Fruit fly (Drosophila melanogaster) whole organism, embryonic: Measurements from ENCODE around the gene CG15891.

ENCODE experiments used
- Ada2b ChIP-seq: fragments of 200-800 bp; sonication (Bioruptor generic); IDR thresholded peaks from 2 replicates; pipeline ENCODE4 v1.3.6; 2022; ENCODE audit warnings: missing biosample characterization, missing genetic modification characterization
- Antp ChIP-seq: fragments of 200-800 bp; sonication (Bioruptor generic); optimal IDR thresholded peaks from 3 replicates; lab custom pipeline; 2016; ENCODE audit warnings: missing biosample characterization, missing genetic modification characterization
- B-H2 ChIP-seq: fragments of 200-800 bp; sonication (Bioruptor generic); optimal IDR thresholded peaks from 2 replicates; lab custom pipeline; 2018; ENCODE audit warnings: missing biosample characterization, mild to moderate bottlenecking, missing genetic modification characterization
- CG10565 ChIP-seq: fragments of 200-800 bp; sonication (Bioruptor generic); optimal IDR thresholded peaks from 3 replicates; lab custom pipeline; 2016; ENCODE audit warnings: missing biosample characterization, mild to moderate bottlenecking, missing genetic modification characterization
- CG10959 ChIP-seq: fragments of 200-800 bp; sonication (Bioruptor generic); IDR thresholded peaks from 2 replicates; pipeline ENCODE4 v1.3.6; 2022; ENCODE audit warnings: missing biosample characterization, missing genetic modification characterization
- CG10979 ChIP-seq: fragments of 200-800 bp; sonication (Bioruptor generic); optimal IDR thresholded peaks from 2 replicates; lab custom pipeline; 2018; ENCODE audit warnings: missing biosample characterization, mild to moderate bottlenecking, missing genetic modification characterization, moderate library complexity
- CG12104 ChIP-seq: fragments of 200-800 bp; sonication (Bioruptor generic); optimal IDR thresholded peaks from 3 replicates; lab custom pipeline; 2016; ENCODE audit warnings: missing biosample characterization, missing genetic modification characterization
- CG14441 ChIP-seq: fragments of 200-800 bp; sonication (Bioruptor generic); IDR thresholded peaks from 2 replicates; pipeline ENCODE4 v1.3.6; 2022; ENCODE audit warnings: missing biosample characterization, missing genetic modification characterization
- CG15073 ChIP-seq: fragments of 200-800 bp; sonication (Bioruptor generic); optimal IDR thresholded peaks from 2 replicates; lab custom pipeline; 2016; ENCODE audit warnings: missing biosample characterization, missing genetic modification characterization
- CG15601 ChIP-seq: fragments of 200-800 bp; sonication (Bioruptor generic); optimal IDR thresholded peaks from 3 replicates; lab custom pipeline; 2019; ENCODE audit warnings: missing biosample characterization, mild to moderate bottlenecking, missing genetic modification characterization, moderate library complexity
- CG17612 ChIP-seq: fragments of 200-800 bp; sonication (Bioruptor generic); IDR thresholded peaks from 2 replicates; pipeline ENCODE4 v1.3.6; 2022; ENCODE audit warnings: missing biosample characterization, missing genetic modification characterization
- CG18011 ChIP-seq: fragments of 200-800 bp; sonication (Bioruptor generic); optimal IDR thresholded peaks from 2 replicates; lab custom pipeline; 2017; ENCODE audit warnings: missing biosample characterization, missing genetic modification characterization, mild to moderate bottlenecking, moderate library complexity, missing genotype
- CG2116 ChIP-seq: fragments of 200-800 bp; sonication (Bioruptor generic); optimal IDR thresholded peaks from 3 replicates; lab custom pipeline; 2018; ENCODE audit warnings: missing biosample characterization, mild to moderate bottlenecking, missing genetic modification characterization
- CG34422 ChIP-seq: fragments of 200-800 bp; sonication (Bioruptor generic); IDR thresholded peaks from 3 replicates; pipeline ENCODE4 v1.3.6; 2022; ENCODE audit warnings: missing biosample characterization, missing genetic modification characterization
- CG3838 ChIP-seq: fragments of 200-800 bp; sonication (Bioruptor generic); optimal IDR thresholded peaks from 3 replicates; lab custom pipeline; 2016; ENCODE audit warnings: missing biosample characterization, missing genetic modification characterization
- CG4730 ChIP-seq: fragments of 200-800 bp; sonication (Bioruptor generic); IDR thresholded peaks from 2 replicates; pipeline ENCODE4 v1.3.6; 2022; ENCODE audit warnings: missing biosample characterization, missing genetic modification characterization
- CG6854 ChIP-seq: fragments of 200-800 bp; sonication (Bioruptor generic); optimal IDR thresholded peaks from 3 replicates; lab custom pipeline; 2017; ENCODE audit warnings: missing biosample characterization, mild to moderate bottlenecking, missing genetic modification characterization
- CG8924 ChIP-seq: fragments of 200-800 bp; optimal IDR thresholded peaks from 3 replicates; lab custom pipeline; 2019; ENCODE audit warnings: missing biosample characterization, mild to moderate bottlenecking, missing genetic modification characterization, moderate library complexity
- Chrac-16 ChIP-seq: fragments of 200-800 bp; sonication (Bioruptor generic); optimal IDR thresholded peaks from 3 replicates; lab custom pipeline; 2016; ENCODE audit warnings: missing biosample characterization, missing genetic modification characterization
- Deaf1 ChIP-seq: fragments of 200-800 bp; optimal IDR thresholded peaks from 3 replicates; lab custom pipeline; 2019; ENCODE audit warnings: missing biosample characterization, mild to moderate bottlenecking, missing genetic modification characterization, moderate library complexity
- Dip2 ChIP-seq: fragments of 200-800 bp; sonication (Bioruptor generic); IDR thresholded peaks from 2 replicates; pipeline ENCODE4 v1.3.6; 2022; ENCODE audit warnings: missing biosample characterization, missing genetic modification characterization
- Fer2 ChIP-seq: fragments of 200-800 bp; sonication (Bioruptor generic); optimal IDR thresholded peaks from 2 replicates; lab custom pipeline; 2018; ENCODE audit warnings: missing biosample characterization, mild to moderate bottlenecking, missing genetic modification characterization, moderate library complexity
- Hmx ChIP-seq: fragments of 200-800 bp; sonication (Bioruptor generic); optimal IDR thresholded peaks from 2 replicates; lab custom pipeline; 2016; ENCODE audit warnings: missing biosample characterization, missing genetic modification characterization
- MBD-R2 ChIP-seq: fragments of 200-800 bp; sonication (Bioruptor generic); IDR thresholded peaks from 2 replicates; pipeline ENCODE4 v1.3.6; 2022; ENCODE audit warnings: missing biosample characterization, missing genetic modification characterization
- Med ChIP-seq: fragments of 200-800 bp; sonication (Bioruptor generic); peaks from one replicate; lab custom pipeline; 2016; ENCODE audit warnings: missing biosample characterization, missing genetic modification characterization, mild to moderate bottlenecking, inconsistent platforms, moderate library complexity
- NC2α ChIP-seq: fragments of 200-800 bp; sonication (Bioruptor generic); optimal IDR thresholded peaks from 2 replicates; lab custom pipeline; 2016; ENCODE audit warnings: missing biosample characterization, missing genetic modification characterization
- NFAT ChIP-seq: fragments of 200-800 bp; sonication (Bioruptor generic); IDR thresholded peaks from 2 replicates; pipeline ENCODE4 v1.3.6; 2022; ENCODE audit warnings: missing biosample characterization, missing genetic modification characterization
- Oli ChIP-seq: fragments of 200-800 bp; sonication (Bioruptor generic); optimal IDR thresholded peaks from 2 replicates; lab custom pipeline; 2018; ENCODE audit warnings: missing biosample characterization, mild to moderate bottlenecking, missing genetic modification characterization, moderate library complexity
- Pdp1 ChIP-seq, 2 experiments: fragments of 200-800 bp; sonication (Bioruptor generic); optimal IDR thresholded peaks; 3 replicates each; lab custom pipeline; 2016; ENCODE audit warnings: missing biosample characterization in 2 of 2, missing genetic modification characterization in 2 of 2, mild to moderate bottlenecking in 1 of 2, moderate library complexity in 1 of 2
- Ptx1 ChIP-seq: fragments of 200-800 bp; sonication (Bioruptor generic); IDR thresholded peaks from 2 replicates; pipeline ENCODE4 v1.3.6; 2022; ENCODE audit warnings: missing biosample characterization, missing genetic modification characterization
- Taf1 ChIP-seq: fragments of 200-800 bp; sonication (Bioruptor generic); IDR thresholded peaks from 2 replicates; pipeline ENCODE4 v1.3.6; 2022; ENCODE audit warnings: missing biosample characterization, missing genetic modification characterization
- Tbp ChIP-seq: fragments of >200 bp; optimal IDR thresholded peaks from 2 replicates; lab custom pipeline; 2018; ENCODE audit warnings: missing biosample characterization, missing genetic modification characterization
- bbx ChIP-seq: fragments of 200-800 bp; sonication (Bioruptor generic); IDR thresholded peaks from 2 replicates; pipeline ENCODE4 v1.3.6; 2022; ENCODE audit warnings: missing biosample characterization, missing genetic modification characterization; ENCODE audit not compliant: partially characterized antibody
- cad ChIP-seq: fragments of >200 bp; optimal IDR thresholded peaks from 2 replicates; lab custom pipeline; 2017; ENCODE audit warnings: missing biosample characterization, missing genetic modification characterization
- cato ChIP-seq: fragments of 200-800 bp; sonication (Bioruptor generic); optimal IDR thresholded peaks from 2 replicates; lab custom pipeline; 2016; ENCODE audit warnings: missing biosample characterization, missing genetic modification characterization, borderline replicate concordance
- fd102C ChIP-seq: fragments of 200-800 bp; sonication (Bioruptor generic); optimal IDR thresholded peaks from 2 replicates; lab custom pipeline; 2018; ENCODE audit warnings: missing biosample characterization, mild to moderate bottlenecking, missing genetic modification characterization, moderate library complexity
- gfzf ChIP-seq: fragments of 200-800 bp; sonication (Bioruptor generic); optimal IDR thresholded peaks from 2 replicates; lab custom pipeline; 2016; ENCODE audit warnings: missing biosample characterization, mild to moderate bottlenecking, missing genetic modification characterization, moderate library complexity
- gsb ChIP-seq: fragments of 200-800 bp; sonication (Bioruptor generic); IDR thresholded peaks from 2 replicates; pipeline ENCODE4 v1.3.6; 2022; ENCODE audit warnings: missing biosample characterization, missing genetic modification characterization
- insv ChIP-seq, 2 experiments: fragments of 200-800 bp; sonication (Bioruptor generic); optimal IDR thresholded peaks; 3 replicates each; lab custom pipeline; 2016 to 2018; ENCODE audit warnings: missing biosample characterization in 2 of 2, missing genetic modification characterization in 2 of 2
- jigr1 ChIP-seq: fragments of 200-800 bp; sonication (Bioruptor generic); IDR thresholded peaks from 3 replicates; pipeline ENCODE4 v1.3.6; 2022; ENCODE audit warnings: missing biosample characterization, missing genetic modification characterization
- klu ChIP-seq: fragments of 200-800 bp; sonication (Bioruptor generic); IDR thresholded peaks from 2 replicates; pipeline ENCODE4 v1.3.6; 2022; ENCODE audit warnings: missing biosample characterization, missing genetic modification characterization
- knrl ChIP-seq: fragments of 200-800 bp; sonication (Bioruptor generic); IDR thresholded peaks from 3 replicates; pipeline ENCODE4 v1.3.6; 2022; ENCODE audit warnings: missing biosample characterization, missing genetic modification characterization; ENCODE audit not compliant: partially characterized antibody
- mam ChIP-seq: fragments of 200-800 bp; sonication (Bioruptor generic); optimal IDR thresholded peaks from 3 replicates; lab custom pipeline; 2016; ENCODE audit warnings: missing biosample characterization, missing genetic modification characterization
- odd ChIP-seq: fragments of 200-800 bp; sonication (Bioruptor generic); optimal IDR thresholded peaks from 2 replicates; lab custom pipeline; 2017; ENCODE audit warnings: missing biosample characterization, mild to moderate bottlenecking, missing genetic modification characterization
- schlank ChIP-seq: fragments of 200-800 bp; sonication (Bioruptor generic); optimal IDR thresholded peaks from 2 replicates; lab custom pipeline; 2018; ENCODE audit warnings: missing biosample characterization, mild to moderate bottlenecking, missing genetic modification characterization
- seq ChIP-seq: fragments of 200-800 bp; sonication (Bioruptor generic); IDR thresholded peaks from 2 replicates; pipeline ENCODE4 v1.3.6; 2022; ENCODE audit warnings: missing biosample characterization, missing genetic modification characterization
- shn ChIP-seq: fragments of 200-800 bp; sonication (Bioruptor generic); optimal IDR thresholded peaks from 3 replicates; lab custom pipeline; 2016; ENCODE audit warnings: missing biosample characterization, missing genetic modification characterization
- sim ChIP-seq: fragments of 200-800 bp; sonication (Bioruptor generic); IDR thresholded peaks from 2 replicates; pipeline ENCODE4 v1.3.6; 2022; ENCODE audit warnings: missing biosample characterization, missing genetic modification characterization
- sob ChIP-seq: fragments of 200-800 bp; sonication (Bioruptor generic); IDR thresholded peaks from 2 replicates; pipeline ENCODE4 v1.3.6; 2022; ENCODE audit warnings: missing biosample characterization, missing genetic modification characterization
- sug ChIP-seq: fragments of 200-800 bp; optimal IDR thresholded peaks from 2 replicates; lab custom pipeline; 2019; ENCODE audit warnings: missing biosample characterization, mild to moderate bottlenecking, missing genetic modification characterization, moderate library complexity
- unpg ChIP-seq: fragments of 200-800 bp; sonication (Bioruptor generic); optimal IDR thresholded peaks from 3 replicates; lab custom pipeline; 2018; ENCODE audit warnings: missing biosample characterization, mild to moderate bottlenecking, missing genetic modification characterization, moderate library complexity
- yki ChIP-seq: fragments of >200 bp; optimal IDR thresholded peaks from 3 replicates; lab custom pipeline; 2018

Gene CG15891

DNA sequence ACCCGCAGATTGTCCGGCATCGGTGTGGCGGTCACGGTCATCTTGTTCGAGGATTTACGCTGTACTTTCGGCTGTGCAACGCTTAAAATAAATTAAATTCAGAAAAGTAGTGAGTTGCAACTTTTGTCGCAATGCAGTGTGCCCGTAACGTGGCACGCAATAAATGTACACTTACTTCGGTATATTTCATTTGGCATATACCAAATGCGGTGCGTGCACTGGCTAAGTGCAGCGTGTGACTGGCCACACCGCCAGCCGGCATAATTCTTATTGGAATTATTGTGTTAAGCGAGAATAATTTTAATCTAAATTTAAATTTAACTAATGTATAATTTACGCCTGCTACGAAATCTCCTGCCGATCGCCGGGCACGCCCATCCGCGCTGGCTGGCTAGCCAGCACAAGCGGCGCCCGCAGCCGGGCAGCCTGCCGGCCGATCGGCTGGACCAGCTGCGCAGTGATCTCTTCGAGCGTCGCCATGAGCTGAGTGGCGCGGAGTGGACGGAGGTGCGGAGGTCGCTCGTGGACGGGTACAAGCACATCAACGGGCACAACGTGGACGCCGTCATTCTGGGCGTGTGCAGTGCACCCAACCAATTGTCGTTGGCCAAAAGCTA, 4.0 kb downstream of the CG15891 start, which contains the start of the genes Rpt4 and mldr (continued):
- no peak for TF ChIP-seq Deaf1 (tag; lab: Kevin White, UChicago)
- no peak for TF ChIP-seq gsb (GFP tag; lab: Robert Waterston, UW)
- no peak for TF ChIP-seq CG10959 (GFP tag; lab: Robert Waterston, UW)
- TF ChIP-seq Taf1 (GFP tag; lab: Robert Waterston, UW) = no peak
- TF ChIP-seq NC2α (GFP tag; lab: Kevin White, UChicago) = no peak
- TF ChIP-seq schlank = no peak
- TF ChIP-seq NFAT (GFP tag; lab: Robert Waterston, UW) = no peak
- no peak for TF ChIP-seq CG17612
- no peak for TF ChIP-seq CG3838
- TF ChIP-seq yki (lab: Kevin White, UChicago) = no peak
- TF ChIP-seq CG10565 = no peak
- no peak for TF ChIP-seq Ptx1 (GFP tag; lab: Robert Waterston, UW)
- TF ChIP-seq mam (GFP tag; lab: Kevin White, UChicago) = no peak
- TF ChIP-seq Med = peak; percentile 80
- TF ChIP-seq Dip2 (GFP tag; lab: Robert Waterston, UW) = no peak
- TF ChIP-seq gfzf (GFP tag; lab: Kevin White, UChicago) = peak; percentile 94
- no peak for TF ChIP-seq sob (GFP tag; lab: Robert Waterston, UW)
- TF ChIP-seq knrl = peak; percentile 45; the same call in 1 of the 3 replicates
- TF ChIP-seq CG15601 (tag; lab: Kevin White, UChicago) = no peak
- TF ChIP-seq Pdp1 (GFP tag; optimal IDR thresholded peaks at IDR 0.05; lab: Kevin White, UChicago) = peak in 1 of 2 experiments; percentile 52
- TF ChIP-seq Tbp = no peak
- TF ChIP-seq jigr1 (GFP tag; lab: Robert Waterston, UW) = no peak
- no peak for TF ChIP-seq Oli (tag; lab: Kevin White, UChicago)
- TF ChIP-seq Antp = no peak
- no peak for TF ChIP-seq unpg (GFP tag; lab: Kevin White, UChicago)
- no peak for TF ChIP-seq shn (GFP tag; lab: Kevin White, UChicago)
- TF ChIP-seq CG2116 (GFP tag; lab: Kevin White, UChicago) = peak; percentile 12
- TF ChIP-seq insv (GFP tag; optimal IDR thresholded peaks at IDR 0.05; lab: Kevin White, UChicago) = peak; percentile 94 to 99
- TF ChIP-seq bbx (GFP tag; lab: Robert Waterston, UW) = no peak
- TF ChIP-seq Ada2b = no peak
- no peak for TF ChIP-seq CG18011 (GFP tag; lab: Kevin White, UChicago)
- TF ChIP-seq sim = no peak
- no peak for TF ChIP-seq CG14441 (GFP tag; lab: Robert Waterston, UW)
- TF ChIP-seq CG6854 (GFP tag; lab: Kevin White, UChicago) = no peak
- no peak for TF ChIP-seq CG15073 (GFP tag; lab: Kevin White, UChicago)
- no peak for TF ChIP-seq cad
- no peak for TF ChIP-seq CG4730 (GFP tag; lab: Robert Waterston, UW)
- peak; percentile 98 for TF ChIP-seq MBD-R2 (GFP tag; lab: Robert Waterston, UW)
- peak; percentile 10 for TF ChIP-seq CG8924 (tag; lab: Kevin White, UChicago)
- TF ChIP-seq sug (tag; lab: Kevin White, UChicago) = peak; percentile 0
- TF ChIP-seq odd = no peak
- no peak for TF ChIP-seq CG10979
- no peak for TF ChIP-seq fd102C (GFP tag; lab: Kevin White, UChicago)
- TF ChIP-seq Hmx = no peak
- no peak for TF ChIP-seq klu (GFP tag; lab: Robert Waterston, UW)
- TF ChIP-seq B-H2 (GFP tag; lab: Kevin White, UChicago) = no peak
- no peak for TF ChIP-seq CG12104
- TF ChIP-seq Fer2 (tag; lab: Kevin White, UChicago) = no peak
- TF ChIP-seq cato (GFP tag; lab: Kevin White, UChicago) = no peak
- TF ChIP-seq Chrac-16 (GFP tag; lab: Kevin White, UChicago) = no peak
- TF ChIP-seq CG34422 (GFP tag; lab: Robert Waterston, UW) = peak; percentile 70; the same call in 1 of the 3 replicates
- no peak for TF ChIP-seq seq
